Fruit fly (Drosophila melanogaster) whole organism, adult: ENCODE measurements around the gene bap.

Source experiments
- CG12768 ChIP-seq: fragments of 200-800 bp; sonication (Bioruptor generic); optimal IDR thresholded peaks from 2 replicates; lab custom pipeline; 2017; ENCODE audit warnings: missing biosample characterization, missing genetic modification characterization, mild to moderate bottlenecking, moderate library complexity, missing genetic modification reagents
- CG14711 ChIP-seq: fragments of 200-800 bp; sonication (Bioruptor generic); optimal IDR thresholded peaks from 2 replicates; lab custom pipeline; 2018; ENCODE audit warnings: missing biosample characterization, mild to moderate bottlenecking, missing genetic modification characterization, moderate library complexity
- CG1620 ChIP-seq: fragments of 200-800 bp; sonication (Bioruptor generic); optimal IDR thresholded peaks from 2 replicates; lab custom pipeline; 2016; ENCODE audit warnings: missing biosample characterization, missing genetic modification characterization
- CG33017 ChIP-seq: fragments of 200-800 bp; sonication (Bioruptor generic); optimal IDR thresholded peaks from 2 replicates; lab custom pipeline; 2018; ENCODE audit warnings: missing biosample characterization, mild to moderate bottlenecking, missing genetic modification characterization, moderate library complexity
- CG5204 ChIP-seq: fragments of 200-800 bp; sonication (Bioruptor generic); optimal IDR thresholded peaks from 2 replicates; lab custom pipeline; 2016; ENCODE audit warnings: missing biosample characterization, missing genetic modification characterization
- Clk ChIP-seq: fragments of 200-800 bp; sonication (Bioruptor generic); optimal IDR thresholded peaks from 2 replicates; lab custom pipeline; 2017; ENCODE audit warnings: missing biosample characterization, missing genetic modification characterization
- Hr96 ChIP-seq: fragments of 200-800 bp; sonication (Bioruptor generic); optimal IDR thresholded peaks from 2 replicates; lab custom pipeline; 2016; ENCODE audit warnings: missing biosample characterization, missing genetic modification characterization
- Mnt ChIP-seq: fragments of 200-800 bp; sonication (Bioruptor generic); optimal IDR thresholded peaks from 2 replicates; lab custom pipeline; 2016; ENCODE audit warnings: missing biosample characterization, mild to moderate bottlenecking, missing genetic modification characterization
- bab1 ChIP-seq: fragments of 200-800 bp; sonication (Bioruptor generic); optimal IDR thresholded peaks from 3 replicates; lab custom pipeline; 2019; ENCODE audit warnings: missing biosample characterization, mild to moderate bottlenecking, missing genetic modification characterization, moderate library complexity
- cnc ChIP-seq, 2 experiments: fragments of >200 bp; optimal IDR thresholded peaks; 2 replicates each; lab custom pipeline; 2017
- ovo ChIP-seq: fragments of 200-800 bp; sonication (Bioruptor generic); optimal IDR thresholded peaks from 2 replicates; lab custom pipeline; 2016; ENCODE audit warnings: missing biosample characterization, missing genetic modification characterization
- pad ChIP-seq: fragments of 200-800 bp; sonication (Bioruptor generic); optimal IDR thresholded peaks from 3 replicates; lab custom pipeline; 2017; ENCODE audit warnings: missing biosample characterization, missing genetic modification characterization, mild to moderate bottlenecking, moderate library complexity, missing genetic modification reagents
- tj ChIP-seq: fragments of 200-800 bp; sonication (Bioruptor generic); optimal IDR thresholded peaks from 3 replicates; lab custom pipeline; 2017; ENCODE audit warnings: missing biosample characterization, mild to moderate bottlenecking, missing genetic modification characterization, moderate library complexity

- TF ChIP-seq CG14711 (tag; lab: Kevin White, UChicago) (no peak), CG5204 (GFP tag; lab: Kevin White, UChicago) (no peak), CG33017 (no peak), tj (no peak), pad (GFP tag; lab: Kevin White, UChicago) (no peak), bab1 (GFP tag; lab: Kevin White, UChicago) (no peak), ovo (GFP tag; lab: Kevin White, UChicago) (no peak), CG1620 (GFP tag; lab: Kevin White, UChicago) (no peak), Mnt (GFP tag; lab: Kevin White, UChicago) (no peak), CG12768 (GFP tag; lab: Kevin White, UChicago) (no peak), Clk (GFP tag; lab: Kevin White, UChicago) (no peak), Hr96 (GFP tag; lab: Kevin White, UChicago) (no peak), cnc (optimal IDR thresholded peaks at IDR 0.05; lab: Kevin White, UChicago) (no peak)
Observed at dm6 chr3R:21406708-21407107, 18.0 kb downstream of the bap start.
